Fruit fly (Drosophila melanogaster): Measurements from ENCODE around the gene Tpt.

Gene Tpt

dm6 chr3L:8424831-8425336 lies 19.8 kb upstream of the Tpt start, which contains the start of gene Cbl (continued):
- TF ChIP-seq crol (GFP tag; IDR thresholded peaks at IDR 0.05) (peak; percentile 72), prd (optimal IDR thresholded peaks at IDR 0.05) (no peak), prd (GFP tag; IDR thresholded peaks at IDR 0.05) (no peak), CG7556 (GFP tag; optimal IDR thresholded peaks at IDR 0.05) (no peak), CG17829 (tag; optimal IDR thresholded peaks at IDR 0.05) (peak; percentile 60), Opbp (GFP tag; IDR thresholded peaks at IDR 0.05; ENCODE audit: partially characterized antibody) (0 out of 3 replicates have a peak, but pooled peaks have one; percentile 5), Dip2 (GFP tag; IDR thresholded peaks at IDR 0.05) (no peak), CG11695 (GFP tag; IDR thresholded peaks at IDR 0.05) (no peak), Mes4 (GFP tag; optimal IDR thresholded peaks at IDR 0.05) (peak; percentile 12), btn (GFP tag; optimal IDR thresholded peaks at IDR 0.05) (no peak), gcm2 (GFP tag; optimal IDR thresholded peaks at IDR 0.05) (no peak), CG10209 (GFP tag; optimal IDR thresholded peaks at IDR 0.05) (no peak), Lim3 (GFP tag; IDR thresholded peaks at IDR 0.05) (no peak), stwl (tag; optimal IDR thresholded peaks at IDR 0.05) (peak; percentile 67), Atf3 (GFP tag; optimal IDR thresholded peaks at IDR 0.05) (no peak), nau (GFP tag; optimal IDR thresholded peaks at IDR 0.05) (no peak), bbx (GFP tag; IDR thresholded peaks at IDR 0.05; ENCODE audit: partially characterized antibody) (peak; percentile 26), CG12659 (GFP tag; optimal IDR thresholded peaks at IDR 0.05) (peak; percentile 83), CG3407 (GFP tag; optimal IDR thresholded peaks at IDR 0.05) (no peak), CG9876 (GFP tag; optimal IDR thresholded peaks at IDR 0.05) (no peak), dati (GFP tag; IDR thresholded peaks at IDR 0.05) (no peak), CG14014 (GFP tag; IDR thresholded peaks at IDR 0.05) (no peak), CG13775 (GFP tag; optimal IDR thresholded peaks at IDR 0.05) (no peak), Dad (GFP tag; optimal IDR thresholded peaks at IDR 0.05) (no peak), CG11723 (GFP tag; optimal IDR thresholded peaks at IDR 0.05) (no peak), NC2β (GFP tag; optimal IDR thresholded peaks at IDR 0.05) (peak; percentile 23), B-H1 (GFP tag; IDR thresholded peaks at IDR 0.05) (no peak), odd (GFP tag; optimal IDR thresholded peaks at IDR 0.05) (peak; percentile 48), E2f1 (GFP tag; IDR thresholded peaks at IDR 0.05) (no peak), CG17359 (tag; optimal IDR thresholded peaks at IDR 0.05) (no peak), chinmo (GFP tag; IDR thresholded peaks at IDR 0.05; ENCODE audit: partially characterized antibody) (peak; percentile 87; the same call in 3 of the 4 replicates), ATbp (GFP tag; optimal IDR thresholded peaks at IDR 0.05) (no peak), Hmr (GFP tag; optimal IDR thresholded peaks at IDR 0.05) (no peak), CG8388 (GFP tag; optimal IDR thresholded peaks at IDR 0.05) (no peak), CG7839 (tag; optimal IDR thresholded peaks at IDR 0.05) (no peak), CG6654 (GFP tag; optimal IDR thresholded peaks at IDR 0.05) (no peak), Adf1 (GFP tag; IDR thresholded peaks at IDR 0.05) (peak; percentile 99), CG30403 (GFP tag; optimal IDR thresholded peaks at IDR 0.05) (no peak), peb (GFP tag; IDR thresholded peaks at IDR 0.05) (no peak), CG2202 (tag; optimal IDR thresholded peaks at IDR 0.05) (peak; percentile 25), ase (GFP tag; IDR thresholded peaks at IDR 0.05) (no peak), CG10654 (GFP tag; optimal IDR thresholded peaks at IDR 0.05) (no peak), CG14710 (tag; optimal IDR thresholded peaks at IDR 0.05) (peak; percentile 73), tgo (GFP tag; IDR thresholded peaks at IDR 0.05) (no peak), CG15073 (GFP tag; optimal IDR thresholded peaks at IDR 0.05) (no peak), CG6813 (GFP tag; optimal IDR thresholded peaks at IDR 0.05) (no peak), corto (GFP tag; optimal IDR thresholded peaks at IDR 0.05) (no peak), CG3838 (GFP tag; optimal IDR thresholded peaks at IDR 0.05) (no peak), CG11560 (tag; IDR thresholded peaks at IDR 0.05) (no peak), sob (GFP tag; IDR thresholded peaks at IDR 0.05) (no peak), CG4820 (GFP tag; optimal IDR thresholded peaks at IDR 0.05) (no peak), Taf1 (GFP tag; IDR thresholded peaks at IDR 0.05) (no peak)

Data from whole organism, embryonic.